Fruit fly (Drosophila melanogaster) whole organism, pupa: Measurements from ENCODE around the gene CG4757.

Experiments used
- CG12605 ChIP-seq: fragments of 200-800 bp; sonication (Bioruptor generic); IDR thresholded peaks from 2 replicates; pipeline ENCODE4 v1.3.6; 2022; ENCODE audit warnings: missing biosample characterization, missing genetic modification characterization
- CG13204 ChIP-seq: fragments of 200-800 bp; sonication (Bioruptor generic); optimal IDR thresholded peaks from 2 replicates; lab custom pipeline; 2018; ENCODE audit warnings: missing biosample characterization, mild to moderate bottlenecking, missing genetic modification characterization, moderate library complexity
- CG14655 ChIP-seq: fragments of 200-800 bp; sonication (Bioruptor generic); optimal IDR thresholded peaks from 3 replicates; lab custom pipeline; 2017; ENCODE audit warnings: mild to moderate bottlenecking, missing biosample characterization, missing genetic modification reagents, missing genetic modification characterization
- CG17806 ChIP-seq: fragments of 200-800 bp; sonication (Bioruptor generic); optimal IDR thresholded peaks from 2 replicates; lab custom pipeline; 2018; ENCODE audit warnings: missing biosample characterization, mild to moderate bottlenecking, missing genetic modification characterization, moderate library complexity
- CG32121 ChIP-seq: fragments of 200-800 bp; sonication (Bioruptor generic); IDR thresholded peaks from 2 replicates; pipeline ENCODE4 v1.3.6; 2022; ENCODE audit warnings: missing biosample characterization, missing genetic modification characterization
- CG34367 ChIP-seq: fragments of 200-800 bp; sonication (Bioruptor generic); optimal IDR thresholded peaks from 2 replicates; lab custom pipeline; 2018; ENCODE audit warnings: missing biosample characterization, mild to moderate bottlenecking, missing genetic modification characterization
- CG9948 ChIP-seq: fragments of 200-800 bp; sonication (Bioruptor generic); optimal IDR thresholded peaks from 2 replicates; lab custom pipeline; 2018; ENCODE audit warnings: missing biosample characterization, mild to moderate bottlenecking, missing genetic modification characterization, moderate library complexity
- D1 ChIP-seq: fragments of 200-800 bp; sonication (Bioruptor generic); optimal IDR thresholded peaks from 2 replicates; lab custom pipeline; 2018; ENCODE audit warnings: missing biosample characterization, mild to moderate bottlenecking, missing genetic modification characterization, moderate library complexity
- EcR ChIP-seq: fragments of 200-800 bp; sonication (Bioruptor generic); optimal IDR thresholded peaks from 3 replicates; lab custom pipeline; 2019; ENCODE audit warnings: missing biosample characterization, missing genetic modification characterization, mild to moderate bottlenecking, moderate library complexity, missing genetic modification reagents
- Snoo ChIP-seq: fragments of 200-800 bp; sonication (Bioruptor generic); optimal IDR thresholded peaks from 3 replicates; lab custom pipeline; 2017; ENCODE audit warnings: missing biosample characterization, mild to moderate bottlenecking, missing genetic modification characterization, inconsistent platforms
- gl ChIP-seq: fragments of 200-800 bp; sonication (Bioruptor generic); optimal IDR thresholded peaks from 2 replicates; lab custom pipeline; 2018; ENCODE audit warnings: missing biosample characterization, mild to moderate bottlenecking, missing genetic modification characterization

- TF ChIP-seq CG32121 (GFP tag; lab: Robert Waterston, UW) (peak; percentile 67), CG14655 (GFP tag; lab: Kevin White, UChicago) (peak; percentile 67), CG17806 (tag; lab: Kevin White, UChicago) (peak; percentile 64), CG12605 (GFP tag; lab: Robert Waterston, UW) (no peak), CG13204 (GFP tag; lab: Kevin White, UChicago) (no peak), CG9948 (tag; lab: Kevin White, UChicago) (peak; percentile 50), EcR (no peak), gl (no peak), D1 (tag; lab: Kevin White, UChicago) (no peak), CG34367 (tag; lab: Kevin White, UChicago) (peak; percentile 24), Snoo (tag; lab: Kevin White, UChicago) (peak; percentile 62)
Measured at dm6 chr3R:11200885-11201421, 39.9 kb downstream of the CG4757 start.
